Worm (Caenorhabditis elegans) whole organism, L3 larva: ENCODE measurements around the gene amx-3.

Experiments
- R02D3.7 ChIP-seq: fragments of 150-350 bp; optimal IDR thresholded peaks from 2 replicates; lab custom pipeline; 2014; ENCODE audit warnings: missing biosample characterization, missing genetic modification characterization
- ZK546.5 ChIP-seq: sonication (generic microtip); optimal IDR thresholded peaks from 2 replicates; lab custom pipeline; 2017; ENCODE audit warnings: missing biosample characterization, missing genetic modification characterization
- ama-1 ChIP-seq: fragments of 150-350 bp; optimal IDR thresholded peaks from 2 replicates; lab custom pipeline; 2018
- ceh-16 ChIP-seq: sonication (generic microtip); optimal IDR thresholded peaks from 2 replicates; lab custom pipeline; 2017; ENCODE audit warnings: missing biosample characterization, missing genetic modification characterization
- ceh-82 ChIP-seq: fragments of 150-350 bp; optimal IDR thresholded peaks from 2 replicates; lab custom pipeline; 2014; ENCODE audit warnings: missing biosample characterization, missing genetic modification characterization
- ceh-9 ChIP-seq: sonication (generic microtip); optimal IDR thresholded peaks from 2 replicates; lab custom pipeline; 2018; ENCODE audit warnings: missing biosample characterization, missing genetic modification characterization
- egl-27 ChIP-seq: sonication (generic microtip); optimal IDR thresholded peaks from 4 replicates; lab custom pipeline; 2017; ENCODE audit warnings: missing biosample characterization, missing genetic modification reagents, missing genetic modification characterization
- egl-5 ChIP-seq: fragments of 150-350 bp; optimal IDR thresholded peaks from 2 replicates; lab custom pipeline; 2017; ENCODE audit warnings: missing biosample characterization, missing genetic modification reagents, missing genetic modification characterization, inconsistent platforms
- elt-1 ChIP-seq: fragments of 150-350 bp; optimal IDR thresholded peaks from 2 replicates; lab custom pipeline; 2014; ENCODE audit warnings: missing biosample characterization, missing genetic modification characterization
- elt-2 ChIP-seq: sonication (generic microtip); optimal IDR thresholded peaks from 2 replicates; lab custom pipeline; 2016; ENCODE audit warnings: missing genetic modification reagents, mild to moderate bottlenecking, missing genetic modification characterization, missing compliant biosample characterization
- elt-3 ChIP-seq, 3 experiments: fragments of 150-350 bp in 1 of 3; sonication (generic microtip) in 2 of 3; optimal IDR thresholded peaks; 2 replicates in 2 of 3; 4 replicates in 1 of 3; lab custom pipeline; 2014 to 2017; ENCODE audit warnings: missing biosample characterization in 3 of 3, missing genetic modification characterization in 3 of 3
- fkh-10 ChIP-seq: sonication (generic microtip); optimal IDR thresholded peaks from 2 replicates; lab custom pipeline; 2017; ENCODE audit warnings: missing biosample characterization, missing genetic modification reagents, missing genetic modification characterization
- hmg-11 ChIP-seq: sonication (generic microtip); optimal IDR thresholded peaks from 2 replicates; lab custom pipeline; 2016; ENCODE audit warnings: missing genetic modification characterization, missing compliant biosample characterization
- lin-15B ChIP-seq: fragments of 150-350 bp; optimal IDR thresholded peaks from 2 replicates; lab custom pipeline; 2014; ENCODE audit warnings: missing biosample characterization, missing genetic modification characterization
- lin-39 ChIP-seq: fragments of 150-350 bp; optimal IDR thresholded peaks from 2 replicates; lab custom pipeline; 2018; ENCODE audit warnings: missing biosample characterization, missing genetic modification reagents, missing genetic modification characterization
- lsy-12 ChIP-seq: sonication (generic microtip); optimal IDR thresholded peaks from 2 replicates; lab custom pipeline; 2016; ENCODE audit warnings: mild to moderate bottlenecking, missing genetic modification characterization, missing compliant biosample characterization
- mdl-1 ChIP-seq: fragments of 150-350 bp; optimal IDR thresholded peaks from 2 replicates; lab custom pipeline; 2014; ENCODE audit warnings: missing biosample characterization, missing genetic modification characterization
- mml-1 ChIP-seq: fragments of 150-350 bp; sonication (generic microtip); optimal IDR thresholded peaks from 3 replicates; lab custom pipeline; 2014; ENCODE audit warnings: missing biosample characterization, missing genetic modification characterization
- nfya-1 ChIP-seq: sonication (generic microtip); optimal IDR thresholded peaks from 2 replicates; lab custom pipeline; 2017; ENCODE audit warnings: missing genetic modification characterization, mild to moderate bottlenecking, missing compliant biosample characterization, antibody characterized with exemption, moderate library complexity; ENCODE audit not compliant: insufficient read depth
- nhr-11 ChIP-seq: fragments of 150-350 bp; optimal IDR thresholded peaks from 2 replicates; lab custom pipeline; 2014; ENCODE audit warnings: missing biosample characterization, missing genetic modification characterization
- nhr-12 ChIP-seq: fragments of 150-350 bp; optimal IDR thresholded peaks from 2 replicates; lab custom pipeline; 2014; ENCODE audit warnings: missing biosample characterization, missing genetic modification characterization
- nhr-237 ChIP-seq: fragments of 150-350 bp; optimal IDR thresholded peaks from 2 replicates; lab custom pipeline; 2014; ENCODE audit warnings: missing biosample characterization, missing genetic modification characterization
- nhr-28 ChIP-seq: fragments of 150-350 bp; optimal IDR thresholded peaks from 2 replicates; lab custom pipeline; 2014; ENCODE audit warnings: missing biosample characterization, missing genetic modification characterization
- nhr-43 ChIP-seq: sonication (generic microtip); optimal IDR thresholded peaks from 2 replicates; lab custom pipeline; 2016; ENCODE audit warnings: mild to moderate bottlenecking, missing genetic modification characterization, missing compliant biosample characterization; ENCODE audit not compliant: poor library complexity, severe bottlenecking
- nhr-67 ChIP-seq: fragments of 150-350 bp; optimal IDR thresholded peaks from 2 replicates; lab custom pipeline; 2014; ENCODE audit warnings: missing biosample characterization, missing genetic modification characterization
- nhr-76 ChIP-seq: fragments of 150-350 bp; sonication (generic microtip); optimal IDR thresholded peaks from 5 replicates; lab custom pipeline; 2014; ENCODE audit warnings: missing biosample characterization, missing genetic modification characterization
- nhr-77 ChIP-seq: fragments of 150-350 bp; optimal IDR thresholded peaks from 2 replicates; lab custom pipeline; 2014; ENCODE audit warnings: missing biosample characterization, missing genetic modification characterization
- pha-4 ChIP-seq: fragments of 150-350 bp; optimal IDR thresholded peaks from 2 replicates; lab custom pipeline; 2014; ENCODE audit warnings: missing biosample characterization, missing genetic modification reagents, missing genetic modification characterization
- pqm-1 ChIP-seq: fragments of 150-350 bp; optimal IDR thresholded peaks from 2 replicates; lab custom pipeline; 2017; ENCODE audit warnings: missing biosample characterization, missing genetic modification characterization, inconsistent platforms
- skn-1 ChIP-seq: fragments of 150-350 bp; optimal IDR thresholded peaks from 2 replicates; lab custom pipeline; 2014; ENCODE audit warnings: missing biosample characterization, missing genetic modification characterization
- snpc-4 ChIP-seq: fragments of 150-350 bp; optimal IDR thresholded peaks from 2 replicates; lab custom pipeline; 2014; ENCODE audit warnings: missing biosample characterization, missing genetic modification characterization
- tbx-2 ChIP-seq: sonication (generic microtip); optimal IDR thresholded peaks from 2 replicates; lab custom pipeline; 2016; ENCODE audit warnings: mild to moderate bottlenecking, missing genetic modification characterization, missing compliant biosample characterization
- unc-62 ChIP-seq: fragments of 150-350 bp; sonication (generic microtip); optimal IDR thresholded peaks from 4 replicates; lab custom pipeline; 2014; ENCODE audit warnings: missing biosample characterization, missing genetic modification reagents, missing genetic modification characterization
- ztf-4 ChIP-seq: fragments of 150-350 bp; optimal IDR thresholded peaks from 2 replicates; lab custom pipeline; 2014; ENCODE audit warnings: missing biosample characterization, missing genetic modification characterization

Gene amx-3

DNA sequence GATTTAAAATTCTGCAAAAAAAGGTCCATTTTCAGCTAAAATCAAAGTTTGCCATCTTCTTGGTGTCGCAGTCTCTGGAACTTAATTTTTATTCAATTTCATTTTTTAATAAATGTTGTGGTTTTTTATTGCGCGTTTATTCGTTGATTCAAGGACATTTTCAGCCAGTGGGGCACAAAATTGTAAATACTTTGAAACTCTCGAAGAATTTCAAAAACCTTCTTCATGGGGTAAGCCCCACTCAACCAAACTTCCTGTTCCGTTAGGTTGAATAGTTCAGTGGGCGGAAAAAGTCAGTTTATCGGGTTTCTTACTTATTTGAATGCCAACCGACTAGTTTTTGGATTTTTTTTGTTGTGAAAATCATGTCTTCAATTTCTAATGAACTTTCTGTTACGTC, 6.7 kb upstream of the amx-3 start, which contains the start of gene ttll-9:
Gene ttll-9 (plus strand): TSS at position 301 of the 400 bp plus-strand sequence.
- no peak for TF ChIP-seq ceh-16 (tag; lab: Kevin White, UChicago)
- TF ChIP-seq mml-1: no peak
- TF ChIP-seq R02D3.7 (tag; lab: Kevin White, UChicago): no peak
- TF ChIP-seq tbx-2: no peak
- TF ChIP-seq nhr-76 (tag; lab: Kevin White, UChicago): no peak
- no peak for TF ChIP-seq nhr-11 (tag; lab: Kevin White, UChicago)
- TF ChIP-seq nhr-77: no peak
- TF ChIP-seq elt-3 (tag; optimal IDR thresholded peaks at IDR 0.05; lab: Kevin White, UChicago): no peak
- no peak for TF ChIP-seq nhr-12 (tag; lab: Kevin White, UChicago)
- no peak for TF ChIP-seq nhr-67 (tag; lab: Kevin White, UChicago)

DNA sequence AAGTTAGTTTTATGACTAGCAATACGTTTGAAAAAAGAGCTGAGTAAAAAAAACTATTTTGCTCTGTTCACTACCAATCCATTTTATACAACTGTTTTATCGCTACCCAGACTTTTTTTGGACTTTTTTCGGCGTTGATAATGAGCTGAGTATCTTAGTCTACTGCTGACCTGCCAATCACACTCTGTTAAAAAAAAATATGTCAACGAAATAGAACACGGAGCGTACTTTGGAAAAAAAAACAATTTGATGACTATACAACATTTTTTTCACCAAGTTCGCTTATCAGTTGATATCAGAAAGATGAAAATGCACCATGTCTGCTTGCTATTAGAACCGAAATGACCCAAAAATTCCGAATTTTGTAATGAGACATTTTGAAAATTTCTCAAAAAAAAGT, 6.2 kb upstream of the amx-3 start:
- TF ChIP-seq elt-2 (tag; lab: Kevin White, UChicago) (peak; percentile 54), egl-27 (tag; lab: Kevin White, UChicago) (no peak), egl-5 (tag; lab: Kevin White, UChicago) (no peak), elt-1 (tag; lab: Kevin White, UChicago) (no peak), lin-39 (no peak), nhr-67 (tag; lab: Kevin White, UChicago) (no peak)

DNA sequence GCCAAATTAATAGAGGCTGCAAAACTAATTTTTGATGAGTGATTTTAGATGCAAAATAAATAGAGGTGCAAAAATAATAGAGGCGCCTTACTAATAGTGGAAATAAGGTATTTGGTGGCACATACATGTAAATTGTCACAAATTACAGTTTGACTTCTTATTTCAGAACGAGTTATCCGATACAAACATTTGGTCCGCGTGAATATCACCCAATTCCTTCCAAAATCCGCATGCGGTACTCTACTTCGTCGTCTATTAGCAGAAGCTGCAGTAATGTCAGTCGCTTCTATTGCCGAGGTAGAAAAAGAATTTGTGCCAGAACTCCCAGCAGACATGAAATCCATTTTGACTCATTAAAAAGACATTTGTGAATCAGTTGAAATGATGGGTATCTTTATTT, 3.5 kb upstream of the amx-3 start:
- no peak for TF ChIP-seq egl-27 (tag; lab: Kevin White, UChicago)
- no peak for TF ChIP-seq unc-62
- no peak for TF ChIP-seq hmg-11
- TF ChIP-seq elt-1 (tag; lab: Kevin White, UChicago): no peak
- no peak for TF ChIP-seq nhr-12 (tag; lab: Kevin White, UChicago)
- TF ChIP-seq nhr-28 (tag; lab: Kevin White, UChicago): no peak
- TF ChIP-seq lin-15B: no peak
- no peak for TF ChIP-seq nhr-43
- TF ChIP-seq mdl-1 (tag; lab: Kevin White, UChicago): no peak
- TF ChIP-seq snpc-4 (tag; lab: Kevin White, UChicago): no peak
- TF ChIP-seq tbx-2: no peak
- no peak for TF ChIP-seq ceh-16 (tag; lab: Kevin White, UChicago)
- TF ChIP-seq lsy-12: no peak

DNA sequence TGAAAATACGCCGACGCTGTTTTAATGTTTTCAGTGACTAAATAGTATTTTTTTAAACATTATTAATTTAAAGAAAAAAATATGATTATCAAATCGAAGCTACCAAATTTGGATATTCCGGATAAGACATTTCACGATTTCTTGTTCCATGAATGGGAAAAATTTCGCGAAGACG, 467 bp upstream of the amx-3 start, which contains the start of gene acs-12:
Gene acs-12 (plus strand): TSS at position 76 of the 175 bp plus-strand sequence.
- TF ChIP-seq skn-1 (tag; lab: Kevin White, UChicago): no peak
- TF ChIP-seq nhr-67 (tag; lab: Kevin White, UChicago): no peak
- TF ChIP-seq lsy-12: no peak
- TF ChIP-seq ztf-4 (tag; lab: Kevin White, UChicago): no peak
- TF ChIP-seq ama-1: no peak
- no peak for TF ChIP-seq ceh-82
- no peak for TF ChIP-seq ZK546.5 (tag; lab: Kevin White, UChicago)
- TF ChIP-seq lin-39: no peak

DNA sequence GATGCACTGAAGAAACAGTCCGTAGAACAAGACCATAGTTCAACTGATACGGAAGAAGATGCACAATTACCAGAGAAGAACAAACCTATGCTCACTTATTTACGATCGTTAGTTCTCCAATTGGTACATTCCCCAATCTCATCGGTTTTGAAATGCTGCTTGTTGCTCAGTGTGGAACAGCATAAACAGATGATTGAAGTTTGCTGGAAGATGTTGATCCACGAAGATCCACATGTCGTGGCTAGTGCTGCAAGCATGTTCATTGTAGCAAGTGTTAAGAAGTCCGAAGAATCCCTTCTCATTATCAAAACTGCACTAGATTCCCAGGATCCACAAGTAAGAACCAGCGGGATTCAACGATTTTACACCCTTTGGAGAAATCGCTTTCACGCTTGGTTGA, 11.6 kb downstream of the amx-3 start:
- TF ChIP-seq unc-62 (no peak), fkh-10 (GFP tag; lab: Kevin White, UChicago) (no peak)

DNA sequence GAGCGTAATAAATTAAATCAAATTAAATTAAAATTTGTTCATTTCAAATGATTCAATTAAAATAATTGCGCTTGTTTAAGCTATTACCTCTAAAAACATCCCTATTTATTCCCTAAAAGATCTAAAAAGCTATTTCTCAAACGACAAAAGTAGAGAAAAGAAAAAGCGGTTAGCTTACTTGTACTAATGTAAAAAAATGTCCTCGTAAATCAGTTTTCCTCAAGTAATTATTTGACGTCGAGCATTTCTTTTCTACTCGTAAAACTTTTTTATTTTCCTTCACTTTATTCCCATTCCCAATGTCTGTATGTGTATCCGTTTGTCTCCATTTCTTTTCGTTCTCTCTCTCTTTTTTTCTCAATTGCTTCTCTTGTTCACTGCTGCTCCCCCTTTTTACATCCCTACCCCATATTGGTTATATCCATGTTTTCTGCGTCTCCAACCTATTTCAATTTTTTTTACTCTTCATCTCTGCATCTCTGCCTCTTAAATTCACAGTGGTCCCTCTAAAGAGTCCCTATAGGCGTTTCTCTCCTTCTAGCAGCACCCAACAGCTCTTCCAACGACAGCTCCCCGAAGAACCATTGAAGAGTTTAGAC, 24.3 kb downstream of the amx-3 start, which contains the start of gene unc-80:
Gene unc-80 (plus strand): TSS at position 533 of the 599 bp plus-strand sequence.
- peak; percentile 81 for TF ChIP-seq egl-5 (tag; lab: Kevin White, UChicago)
- TF ChIP-seq ceh-9 (tag; lab: Kevin White, UChicago): no peak
- TF ChIP-seq skn-1 (tag; lab: Kevin White, UChicago): peak; percentile 32
- no peak for TF ChIP-seq mdl-1 (tag; lab: Kevin White, UChicago)
- peak; percentile 4 for TF ChIP-seq fkh-10 (GFP tag; lab: Kevin White, UChicago)
- no peak for TF ChIP-seq ama-1
- peak; percentile 5 for TF ChIP-seq tbx-2
- peak; percentile 11 for TF ChIP-seq pqm-1
- TF ChIP-seq nfya-1: peak; percentile 81
- TF ChIP-seq hmg-11: peak; percentile 63
- TF ChIP-seq nhr-237 (tag; lab: Kevin White, UChicago): no peak
- TF ChIP-seq mml-1: no peak
- TF ChIP-seq elt-1 (tag; lab: Kevin White, UChicago): peak; percentile 2
- TF ChIP-seq lin-15B: peak; percentile 31
- no peak for TF ChIP-seq pha-4 (tag; lab: Kevin White, UChicago)
- peak; percentile 51 for TF ChIP-seq lin-39
